Fruit fly (Drosophila melanogaster) whole organism, adult: ENCODE measurements around the gene Top2.
A peak's percentile ranks its signal among the peaks of the same experiment; 100 is the strongest.

Source experiments
- CG11617 ChIP-seq: fragments of 200-800 bp; sonication (Bioruptor generic); optimal IDR thresholded peaks from 2 replicates; lab custom pipeline; 2017; ENCODE audit warnings: mild to moderate bottlenecking, missing biosample characterization, missing genetic modification reagents, missing genetic modification characterization
- CG12768 ChIP-seq: fragments of 200-800 bp; sonication (Bioruptor generic); optimal IDR thresholded peaks from 2 replicates; lab custom pipeline; 2017; ENCODE audit warnings: missing biosample characterization, missing genetic modification characterization, mild to moderate bottlenecking, moderate library complexity, missing genetic modification reagents
- CG1620 ChIP-seq: fragments of 200-800 bp; sonication (Bioruptor generic); optimal IDR thresholded peaks from 2 replicates; lab custom pipeline; 2016; ENCODE audit warnings: missing biosample characterization, missing genetic modification characterization
- CG33017 ChIP-seq: fragments of 200-800 bp; sonication (Bioruptor generic); optimal IDR thresholded peaks from 2 replicates; lab custom pipeline; 2018; ENCODE audit warnings: missing biosample characterization, mild to moderate bottlenecking, missing genetic modification characterization, moderate library complexity
- Hr96 ChIP-seq: fragments of 200-800 bp; sonication (Bioruptor generic); optimal IDR thresholded peaks from 2 replicates; lab custom pipeline; 2016; ENCODE audit warnings: missing biosample characterization, missing genetic modification characterization
- Mnt ChIP-seq: fragments of 200-800 bp; sonication (Bioruptor generic); optimal IDR thresholded peaks from 2 replicates; lab custom pipeline; 2016; ENCODE audit warnings: missing biosample characterization, mild to moderate bottlenecking, missing genetic modification characterization
- bab1 ChIP-seq: fragments of 200-800 bp; sonication (Bioruptor generic); optimal IDR thresholded peaks from 3 replicates; lab custom pipeline; 2019; ENCODE audit warnings: missing biosample characterization, mild to moderate bottlenecking, missing genetic modification characterization, moderate library complexity
- kay ChIP-seq: fragments of 200-800 bp; sonication (Bioruptor generic); peaks from one replicate; lab custom pipeline; 2016; ENCODE audit warnings: missing biosample characterization, missing genetic modification characterization, borderline replicate concordance
- ovo ChIP-seq: fragments of 200-800 bp; sonication (Bioruptor generic); optimal IDR thresholded peaks from 2 replicates; lab custom pipeline; 2016; ENCODE audit warnings: missing biosample characterization, missing genetic modification characterization
- pad ChIP-seq: fragments of 200-800 bp; sonication (Bioruptor generic); optimal IDR thresholded peaks from 3 replicates; lab custom pipeline; 2017; ENCODE audit warnings: missing biosample characterization, missing genetic modification characterization, mild to moderate bottlenecking, moderate library complexity, missing genetic modification reagents

DNA sequence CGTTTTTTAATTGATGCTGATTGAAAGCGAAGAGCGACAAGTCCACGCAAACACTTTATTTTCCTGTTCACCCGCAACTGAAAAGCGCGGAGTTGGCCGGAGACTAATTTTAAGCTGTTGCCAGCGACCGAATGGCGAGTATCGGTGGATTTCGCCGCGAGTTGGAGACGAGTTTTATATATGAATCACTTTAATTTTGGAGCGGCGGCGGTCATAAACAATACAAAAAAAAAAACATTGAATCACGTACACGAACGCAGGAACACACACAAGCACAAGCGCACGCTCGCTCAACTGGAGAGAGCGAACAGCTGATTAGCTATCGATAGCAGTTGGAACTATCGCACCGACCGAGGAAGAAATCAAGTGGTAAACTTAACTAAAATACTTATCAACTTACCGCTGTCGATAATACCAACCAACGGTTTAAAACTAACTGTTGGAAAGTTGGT is 26.9 kb downstream of the Top2 start, which contains the start of gene Pax:
- TF ChIP-seq CG33017 (tag; lab: Kevin White, UChicago) (peak; percentile 13), bab1 (GFP tag; lab: Kevin White, UChicago) (peak; percentile 33), CG11617 (GFP tag; lab: Kevin White, UChicago) (no peak), Mnt (peak; percentile 58), CG12768 (GFP tag; lab: Kevin White, UChicago) (no peak), ovo (GFP tag; lab: Kevin White, UChicago) (no peak), CG1620 (no peak), kay (GFP tag; lab: Kevin White, UChicago) (peak; percentile 90), Hr96 (GFP tag; lab: Kevin White, UChicago) (no peak), pad (GFP tag; lab: Kevin White, UChicago) (no peak)
